Worm (Caenorhabditis elegans) whole organism, midembryonic: ENCODE measurements around the gene ing-3.

Experiments used
- T22C8.4 ChIP-seq: fragments of 200-800 bp; sonication (Bioruptor generic); IDR thresholded peaks from 2 replicates; pipeline ENCODE4 v1.3.6; 2022; ENCODE audit warnings: missing genetic modification characterization, missing compliant biosample characterization
- cog-1 ChIP-seq: sonication (generic microtip); optimal IDR thresholded peaks from 2 replicates; lab custom pipeline; 2016; ENCODE audit warnings: missing genetic modification characterization, missing compliant biosample characterization
- flt-1 ChIP-seq: fragments of 200-800 bp; sonication (Bioruptor generic); IDR thresholded peaks from 2 replicates; pipeline ENCODE4 v1.3.6; 2022; ENCODE audit warnings: missing genetic modification characterization, missing compliant biosample characterization
- klf-2 ChIP-seq: fragments of 200-800 bp; sonication (Bioruptor generic); conservative IDR thresholded peaks from 2 replicates; pipeline ENCODE4 v1.3.6; 2022; ENCODE audit warnings: missing genetic modification reagents, missing genetic modification characterization, missing compliant biosample characterization
- med-1 ChIP-seq: sonication (generic microtip); optimal IDR thresholded peaks from 2 replicates; lab custom pipeline; 2017; ENCODE audit warnings: missing genetic modification characterization, mild to moderate bottlenecking, missing compliant biosample characterization, antibody characterized with exemption, missing genetic modification reagents; ENCODE audit not compliant: insufficient read depth
- ref-1 ChIP-seq: fragments of 200-800 bp; sonication (Bioruptor generic); conservative IDR thresholded peaks from 2 replicates; pipeline ENCODE4 v1.3.6; 2022; ENCODE audit warnings: missing genetic modification reagents, missing genetic modification characterization, missing compliant biosample characterization
- tab-1 ChIP-seq: fragments of 200-800 bp; sonication (Bioruptor generic); IDR thresholded peaks from 2 replicates; pipeline ENCODE4 v1.3.6; 2022; ENCODE audit warnings: missing genetic modification characterization, missing compliant biosample characterization
- ztf-23 ChIP-seq: fragments of 200-800 bp; sonication (Bioruptor generic); IDR thresholded peaks from 2 replicates; pipeline ENCODE4 v1.3.6; 2022; ENCODE audit warnings: missing genetic modification reagents, missing genetic modification characterization, missing compliant biosample characterization
- ztf-29 ChIP-seq: fragments of 200-800 bp; sonication (Bioruptor generic); IDR thresholded peaks from 2 replicates; pipeline ENCODE4 v1.3.6; 2022; ENCODE audit warnings: missing genetic modification reagents, missing genetic modification characterization, missing compliant biosample characterization

Gene ing-3

DNA sequence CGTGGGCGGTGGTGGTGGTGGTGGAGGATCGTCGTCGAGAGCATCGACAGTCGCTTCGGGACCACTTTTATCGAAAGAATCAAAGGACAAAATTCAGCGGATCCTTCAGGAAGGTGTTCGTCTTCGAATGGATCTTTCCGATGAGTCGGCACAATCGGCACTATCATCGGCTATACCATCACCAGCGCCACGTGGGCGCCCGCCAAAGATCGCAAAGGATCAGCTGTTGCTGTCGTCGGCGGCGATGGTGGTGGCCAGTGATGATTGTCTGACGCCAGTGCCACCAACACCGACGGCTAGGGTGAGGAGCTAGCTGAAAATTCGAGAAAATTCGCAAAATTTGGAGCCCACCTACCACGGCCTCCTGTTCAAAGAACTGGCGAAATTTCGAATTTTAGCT, 2.2 kb downstream of the ing-3 start:
- TF ChIP-seq ref-1 (GFP tag; lab: Robert Waterston, UW), result no peak
- TF ChIP-seq flt-1 (GFP tag; lab: Robert Waterston, UW), result no peak
- TF ChIP-seq cog-1 (tag; lab: Kevin White, UChicago), result no peak
- TF ChIP-seq klf-2 (GFP tag; lab: Robert Waterston, UW), result no peak
- no peak for TF ChIP-seq ztf-29
- no peak for TF ChIP-seq T22C8.4 (GFP tag; lab: Robert Waterston, UW)
- no peak for TF ChIP-seq med-1
- TF ChIP-seq tab-1, result no peak
- TF ChIP-seq ztf-23, result no peak

- TF ChIP-seq ztf-23, result no peak
- TF ChIP-seq cog-1 (tag; lab: Kevin White, UChicago), result no peak
- no peak for TF ChIP-seq med-1
- no peak for TF ChIP-seq klf-2 (GFP tag; lab: Robert Waterston, UW)
- no peak for TF ChIP-seq ref-1 (GFP tag; lab: Robert Waterston, UW)
Measured at ce11 chrII:13879589-13879988, 3.8 kb downstream of the ing-3 start.

ce11 chrII:13882405-13882804, 6.6 kb downstream of the ing-3 start, which contains the start of gene hda-10:
TSS of gene hda-10 (plus strand) at chrII:13882705.
- TF ChIP-seq cog-1 (tag; lab: Kevin White, UChicago) (no peak), T22C8.4 (GFP tag; lab: Robert Waterston, UW) (no peak), ztf-23 (no peak), flt-1 (GFP tag; lab: Robert Waterston, UW) (no peak), klf-2 (GFP tag; lab: Robert Waterston, UW) (no peak)

DNA sequence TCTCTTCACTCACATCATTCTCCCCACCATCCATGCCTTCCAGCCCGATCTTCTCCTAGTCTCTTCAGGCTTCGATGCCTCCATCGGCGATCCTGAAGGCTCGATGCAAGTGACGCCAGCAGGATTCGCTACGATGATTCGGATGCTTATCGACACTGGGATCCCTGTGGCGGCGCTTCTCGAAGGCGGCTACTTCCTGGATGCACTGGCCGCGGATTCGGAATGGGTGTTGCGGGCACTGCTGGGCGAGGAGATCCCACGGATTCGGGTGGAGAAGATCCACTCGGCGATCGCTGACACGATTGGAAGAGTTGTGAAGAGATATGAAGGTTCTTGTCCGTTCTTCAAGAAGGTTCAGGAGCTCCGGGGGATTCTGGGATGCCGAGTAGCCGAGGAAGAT, 10.6 kb downstream of the ing-3 start:
- no peak for TF ChIP-seq tab-1
- no peak for TF ChIP-seq klf-2 (GFP tag; lab: Robert Waterston, UW)
- no peak for TF ChIP-seq med-1
- no peak for TF ChIP-seq ztf-23
- TF ChIP-seq ztf-29, result no peak
- no peak for TF ChIP-seq T22C8.4 (GFP tag; lab: Robert Waterston, UW)
- no peak for TF ChIP-seq cog-1 (tag; lab: Kevin White, UChicago)
- TF ChIP-seq flt-1 (GFP tag; lab: Robert Waterston, UW), result no peak
- no peak for TF ChIP-seq ref-1 (GFP tag; lab: Robert Waterston, UW)

ce11 chrII:13888278-13888677, 12.4 kb downstream of the ing-3 start, which contains the start of gene mcd-1:
TSS of gene mcd-1 (plus strand) at chrII:13888544.
- TF ChIP-seq flt-1 (GFP tag; lab: Robert Waterston, UW), result no peak
- peak; percentile 28 for TF ChIP-seq cog-1 (tag; lab: Kevin White, UChicago)

DNA sequence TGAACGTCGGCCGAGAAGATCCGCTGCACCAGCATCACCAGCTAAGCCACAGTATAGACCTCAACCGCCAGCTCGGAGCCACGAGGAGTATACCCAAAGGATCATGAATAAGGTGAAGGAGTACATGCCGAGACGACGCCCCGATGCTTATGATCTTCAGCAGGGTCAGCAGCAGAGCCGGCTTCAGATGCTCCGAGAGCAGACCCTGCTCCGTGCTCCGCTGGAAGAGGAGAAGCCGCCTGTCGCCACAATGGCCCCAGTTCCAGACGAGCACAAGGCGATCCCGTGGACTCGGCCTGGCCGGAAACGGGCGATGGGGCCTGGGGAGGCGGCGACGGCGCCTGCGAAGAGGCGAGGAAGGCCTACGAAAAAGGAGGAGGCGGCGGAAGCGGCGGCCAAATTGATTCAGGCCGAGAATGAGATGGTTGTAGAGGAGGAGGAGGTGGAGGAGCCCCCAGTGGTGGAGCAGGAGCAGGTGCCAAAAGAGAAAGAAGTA, 20.5 kb downstream of the ing-3 start:
- TF ChIP-seq cog-1 (tag; lab: Kevin White, UChicago) (no peak), ztf-23 (no peak), flt-1 (GFP tag; lab: Robert Waterston, UW) (no peak)

DNA sequence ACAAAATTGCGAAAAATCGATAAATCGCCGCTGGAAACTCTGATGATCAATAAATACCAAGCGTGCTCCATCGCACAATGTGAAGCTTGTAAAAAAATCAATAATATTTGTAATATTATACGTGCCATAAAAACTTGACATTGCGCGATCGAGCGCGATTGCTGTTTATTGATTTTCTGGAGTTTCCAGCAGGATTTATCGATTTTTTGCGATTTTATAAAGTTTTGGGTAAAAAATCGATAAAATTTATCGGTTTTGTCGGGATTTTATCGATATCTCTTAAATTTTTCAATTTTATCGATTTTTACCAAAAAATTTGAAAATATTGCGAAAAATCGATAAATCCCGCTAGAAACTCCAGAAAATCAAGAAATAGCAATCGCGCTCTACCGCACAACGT, 23.9 kb downstream of the ing-3 start:
- TF ChIP-seq med-1 (no peak), T22C8.4 (GFP tag; lab: Robert Waterston, UW) (peak; percentile 50; the same call in 1 of the 2 replicates)

DNA sequence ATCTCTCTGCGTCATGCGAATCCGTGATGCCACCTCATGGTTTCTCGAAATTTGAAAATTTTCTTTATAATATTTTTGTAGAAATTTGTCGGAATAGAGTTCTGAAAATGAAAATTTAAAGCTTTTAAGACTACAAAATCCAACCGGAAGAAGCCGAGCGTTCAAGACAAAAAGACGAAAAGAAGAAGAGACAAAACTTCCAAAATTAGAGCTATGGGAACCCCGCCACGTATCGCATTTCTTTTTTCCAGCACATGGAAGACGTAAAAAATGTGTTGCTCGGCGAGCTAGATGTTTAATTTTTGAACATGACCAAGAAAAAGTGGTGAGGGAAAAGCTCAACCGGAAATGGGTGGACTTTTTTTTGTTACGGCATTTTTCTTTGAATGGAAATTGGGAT, 26.2 kb downstream of the ing-3 start, which contains the start of gene W02B8.1:
W02B8.1 (minus strand) TSS at position 101 of the 400 bp plus-strand sequence.
- TF ChIP-seq cog-1 (tag; lab: Kevin White, UChicago) (no peak), T22C8.4 (GFP tag; lab: Robert Waterston, UW) (no peak), ztf-23 (no peak), ztf-29 (no peak)

- TF ChIP-seq T22C8.4 (GFP tag; lab: Robert Waterston, UW) (no peak), cog-1 (tag; lab: Kevin White, UChicago) (no peak), ref-1 (GFP tag; lab: Robert Waterston, UW) (no peak), ztf-23 (no peak), klf-2 (GFP tag; lab: Robert Waterston, UW) (no peak), med-1 (no peak), flt-1 (GFP tag; lab: Robert Waterston, UW) (no peak), tab-1 (no peak)
Measured at ce11 chrII:13903482-13903881, 27.6 kb downstream of the ing-3 start.

- TF ChIP-seq tab-1, result peak; percentile 61; the same call in 1 of the 2 replicates
Measured at ce11 chrII:13905556-13905955, 29.7 kb downstream of the ing-3 start.

DNA sequence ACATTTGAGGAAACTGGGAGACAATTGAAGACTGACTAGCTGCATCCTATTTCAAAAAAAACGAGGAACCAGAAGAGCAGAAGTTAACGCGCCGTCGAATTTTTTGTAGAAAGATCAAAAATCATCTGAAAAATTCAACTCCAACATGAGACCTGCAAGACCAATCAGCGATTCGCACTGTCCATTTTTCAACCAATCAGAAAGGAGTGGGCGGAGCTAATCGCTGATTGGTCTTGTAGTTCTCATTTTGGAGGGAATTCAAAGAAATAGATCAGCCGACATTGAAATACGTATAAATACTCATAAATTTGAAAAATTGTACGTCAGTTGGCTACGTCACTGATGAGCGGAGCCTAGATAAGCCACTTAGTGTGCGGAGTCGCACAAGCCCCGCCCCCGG, 31.8 kb downstream of the ing-3 start:
- TF ChIP-seq ztf-23 (no peak), med-1 (no peak), klf-2 (GFP tag; lab: Robert Waterston, UW) (no peak), cog-1 (tag; lab: Kevin White, UChicago) (no peak), T22C8.4 (GFP tag; lab: Robert Waterston, UW) (no peak), ztf-29 (no peak), ref-1 (GFP tag; lab: Robert Waterston, UW) (no peak), tab-1 (no peak), flt-1 (GFP tag; lab: Robert Waterston, UW) (no peak)

DNA sequence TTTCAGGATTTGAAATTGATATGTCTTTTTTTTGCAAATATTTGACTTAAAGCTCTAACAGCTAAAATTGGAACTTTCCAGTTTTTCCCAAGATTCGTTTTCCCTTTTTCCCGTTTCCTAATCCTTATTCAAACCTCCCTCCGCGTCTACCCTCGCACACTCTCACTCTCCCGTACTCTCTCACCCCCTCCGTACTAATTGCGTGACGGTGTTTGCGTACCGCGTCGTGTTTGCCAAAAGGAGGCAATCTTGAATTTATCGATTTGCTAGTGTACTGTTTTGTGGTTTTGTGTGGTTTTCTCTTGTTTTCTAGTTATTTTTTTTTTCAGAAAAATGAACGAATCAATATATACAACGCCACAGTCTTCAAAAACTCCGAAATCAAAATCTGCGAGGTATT, 32.8 kb downstream of the ing-3 start, which contains the start of gene citk-1:
citk-1 (plus strand) TSS at position 323 of the 400 bp plus-strand sequence.
- TF ChIP-seq T22C8.4 (GFP tag; lab: Robert Waterston, UW) (peak; percentile 80), tab-1 (no peak), cog-1 (tag; lab: Kevin White, UChicago) (peak; percentile 37), flt-1 (GFP tag; lab: Robert Waterston, UW) (0 out of 2 replicates have a peak, but pooled peaks have one; percentile 27)
